Fruit fly (Drosophila melanogaster) ovary, adult (tissue): ENCODE data around the gene yip2.
A peak's percentile ranks its signal among the peaks of the same experiment; 100 is the strongest.

ENCODE experiments used
- CG17801 ChIP-seq: fragments of 200-800 bp; optimal IDR thresholded peaks from 2 replicates; lab custom pipeline; 2019; ENCODE audit warnings: missing biosample characterization, mild to moderate bottlenecking, missing genetic modification characterization, moderate library complexity; ENCODE audit not compliant: partially characterized antibody

yip2 gene

DNA sequence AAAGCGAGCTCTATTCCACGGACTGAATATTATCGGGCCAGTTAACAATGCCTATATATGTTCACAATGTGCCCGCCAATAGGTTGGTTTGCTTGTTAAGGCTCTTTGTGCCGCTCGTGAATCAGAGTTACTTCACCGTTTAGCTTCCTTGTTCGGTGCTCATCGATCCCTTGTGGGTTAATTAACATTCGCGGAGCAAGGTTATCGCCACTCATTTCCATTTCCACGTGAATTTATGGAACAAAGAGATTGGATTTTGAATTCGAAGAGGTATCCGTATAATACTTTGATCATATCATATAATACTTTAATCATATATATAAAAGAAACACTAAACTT lies 33.4 kb downstream of the yip2 start:
- TF ChIP-seq CG17801, result no peak

DNA sequence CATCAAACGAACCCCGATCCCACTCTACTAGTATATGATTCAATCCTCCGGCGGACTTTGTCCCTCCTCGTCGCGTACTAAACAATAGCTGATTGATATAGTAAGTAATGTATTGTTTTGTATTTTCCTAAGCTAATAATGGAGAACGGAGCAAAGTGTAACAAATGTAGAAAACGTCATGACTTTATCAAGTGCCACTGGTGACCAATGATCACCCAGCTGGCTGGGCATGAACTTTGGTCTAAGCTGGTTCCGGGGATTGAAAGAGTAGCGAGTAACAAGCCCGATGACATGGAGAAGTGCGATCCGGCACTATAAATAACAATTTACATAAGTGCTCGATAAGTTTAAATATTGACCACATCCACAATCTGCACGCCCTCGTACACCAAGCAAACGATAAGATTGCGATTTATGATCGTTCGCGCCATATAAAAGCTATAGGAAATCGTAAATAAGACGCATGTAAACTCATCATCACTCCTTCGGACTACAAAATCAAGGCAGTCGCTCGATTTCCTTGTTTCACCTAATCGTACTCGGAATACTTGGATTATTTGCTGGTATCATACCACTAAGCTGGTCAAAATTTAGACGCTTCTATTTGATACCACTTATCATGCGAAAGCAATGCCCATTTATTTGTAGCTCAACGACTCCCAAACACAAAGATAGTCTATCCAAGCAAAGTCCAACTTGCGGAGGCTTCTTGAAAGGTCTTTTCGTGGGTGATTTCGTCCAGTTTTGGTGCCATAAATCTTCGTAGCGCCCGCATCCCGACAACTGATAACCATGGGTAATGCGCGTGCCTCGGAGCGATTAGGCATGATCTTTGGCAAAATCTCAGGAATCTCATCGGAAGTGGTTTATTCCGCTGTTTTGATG lies 34.4 kb downstream of the yip2 start:
- TF ChIP-seq CG17801, result no peak

dm6 chr2L:9954119-9954518 lies 39.1 kb downstream of the yip2 start, which contains the start of the genes CG13126 and CG4709:
Gene CG13126, minus strand, starts transcription at chr2L:9954181.
Gene CG4709, plus strand, starts transcription at chr2L:9954325.
- peak; percentile 94 for TF ChIP-seq CG17801

DNA sequence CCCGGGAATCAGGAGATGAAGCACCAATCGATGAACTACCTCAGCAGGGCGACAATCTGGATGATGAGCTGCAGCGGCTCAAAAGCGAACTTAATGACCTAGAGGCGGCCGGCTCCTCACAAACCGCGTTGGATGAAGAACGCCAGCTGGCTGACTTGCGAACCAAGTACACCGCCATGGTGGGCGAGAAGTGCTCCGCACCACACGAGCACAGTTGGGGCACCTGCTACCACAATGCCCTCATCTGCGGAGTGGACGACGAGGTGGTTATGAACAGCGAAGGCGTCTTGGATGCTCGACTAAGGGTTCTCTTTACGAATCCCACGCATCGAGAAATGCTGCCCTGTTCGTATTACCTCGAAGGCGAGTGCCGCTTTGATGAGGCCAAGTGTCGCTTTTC lies 39.6 kb downstream of the yip2 start:
- TF ChIP-seq CG17801, result no peak

dm6 chr2L:9956993-9957652 lies 42.1 kb downstream of the yip2 start, which contains the start of the genes CG4658 and CG5846:
Gene CG4658, plus strand, starts transcription at chr2L:9957132.
Gene CG5846, minus strand, starts transcription at chr2L:9957237.
- TF ChIP-seq CG17801, result peak; percentile 96

DNA sequence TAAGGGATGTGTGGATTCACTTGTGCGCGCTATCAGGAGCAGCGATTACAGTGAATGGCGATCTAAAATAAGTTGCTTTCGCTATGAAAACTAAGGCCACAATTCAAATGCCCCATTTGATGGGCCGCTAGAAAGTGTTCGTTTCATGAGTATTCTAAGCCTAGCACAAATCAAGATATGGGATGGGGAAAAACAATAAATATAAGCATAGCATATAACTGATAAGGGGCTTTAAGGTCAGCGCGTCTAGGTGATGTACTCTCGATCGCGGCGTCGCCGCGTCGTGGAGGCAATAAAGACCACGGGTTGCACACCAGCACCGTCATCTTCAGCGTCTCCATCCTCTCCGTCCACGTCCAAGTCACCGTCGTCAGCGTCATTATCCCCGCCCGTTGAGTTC lies 45.7 kb downstream of the yip2 start:
- TF ChIP-seq CG17801, result no peak

dm6 chr2L:9963603-9964042 lies 48.6 kb downstream of the yip2 start, which contains the start of gene CG5850:
Gene CG5850, minus strand, starts transcription at chr2L:9963949.
- peak; percentile 18 for TF ChIP-seq CG17801
